Worm (Caenorhabditis elegans) whole organism, late embryonic: ENCODE data around the gene btb-7.

ENCODE experiments used
- ceh-24 ChIP-seq: sonication (generic microtip); optimal IDR thresholded peaks from 2 replicates; lab custom pipeline; 2016; ENCODE audit warnings: mild to moderate bottlenecking, missing genetic modification characterization, missing compliant biosample characterization
- ceh-30 ChIP-seq: fragments of 150-350 bp; optimal IDR thresholded peaks from 2 replicates; lab custom pipeline; 2014; ENCODE audit warnings: missing biosample characterization, missing genetic modification characterization
- che-1 ChIP-seq: sonication (generic microtip); optimal IDR thresholded peaks from 2 replicates; lab custom pipeline; 2016; ENCODE audit warnings: mild to moderate bottlenecking, missing genetic modification characterization, missing compliant biosample characterization
- gmeb-2 ChIP-seq: sonication (generic microtip); optimal IDR thresholded peaks from 2 replicates; lab custom pipeline; 2016; ENCODE audit warnings: missing genetic modification characterization, inconsistent platforms, missing compliant biosample characterization
- nhr-232 ChIP-seq: sonication (generic microtip); optimal IDR thresholded peaks from 2 replicates; lab custom pipeline; 2016; ENCODE audit warnings: missing genetic modification characterization, missing compliant biosample characterization
- ref-2 ChIP-seq: sonication (generic microtip); optimal IDR thresholded peaks from 2 replicates; lab custom pipeline; 2016; ENCODE audit warnings: missing genetic modification characterization, missing compliant biosample characterization

- TF ChIP-seq ceh-24 (no peak), ceh-30 (tag; lab: Kevin White, UChicago) (no peak), nhr-232 (tag; lab: Kevin White, UChicago) (no peak), gmeb-2 (tag; lab: Kevin White, UChicago) (no peak), ref-2 (tag; lab: Kevin White, UChicago) (no peak), che-1 (tag; lab: Kevin White, UChicago) (no peak)
Measured at ce11 chrII:1683742-1684141, 29.3 kb upstream of the btb-7 start, which contains the start of gene fbxb-25.
